Worm (Caenorhabditis elegans): Measurements from ENCODE around the gene srh-141.

The srh-141 gene

ce11 chrV:16429940-16430339 is 13.8 kb upstream of the srh-141 start, which contains the start of gene str-73:
TSS of gene str-73 (plus strand) at chrV:16430240.
- no peak for TF ChIP-seq F37B4.10 (GFP tag; IDR thresholded peaks at IDR 0.05)
- no peak for TF ChIP-seq Y67H2A.10 (GFP tag; conservative IDR thresholded peaks at IDR 0.05)
- TF ChIP-seq lsl-1 (GFP tag; optimal IDR thresholded peaks at IDR 0.05) = no peak
- TF ChIP-seq dpl-1 (GFP tag; optimal IDR thresholded peaks at IDR 0.05) = no peak
- TF ChIP-seq ceh-100 (GFP tag; IDR thresholded peaks at IDR 0.05) = no peak
- no peak for TF ChIP-seq lsy-27 (tag; optimal IDR thresholded peaks at IDR 0.05; ENCODE audit: borderline replicate concordance, insufficient read depth)
- TF ChIP-seq ztf-28 (GFP tag; IDR thresholded peaks at IDR 0.05) = no peak
- TF ChIP-seq nhr-179 (tag; optimal IDR thresholded peaks at IDR 0.05) = no peak
- TF ChIP-seq mes-4 (tag; optimal IDR thresholded peaks at IDR 0.05) = no peak
- no peak for TF ChIP-seq bed-1 (GFP tag; IDR thresholded peaks at IDR 0.05)
- no peak for TF ChIP-seq nhr-80 (tag; optimal IDR thresholded peaks at IDR 0.05)
- no peak for TF ChIP-seq B0035.1 (tag; optimal IDR thresholded peaks at IDR 0.05)
- no peak for TF ChIP-seq cebp-2 (GFP tag; IDR thresholded peaks at IDR 0.05)
- no peak for TF ChIP-seq mel-28 (tag; optimal IDR thresholded peaks at IDR 0.05; ENCODE audit: borderline replicate concordance)
- TF ChIP-seq nfya-2 (GFP tag; IDR thresholded peaks at IDR 0.05) = no peak
- no peak for TF ChIP-seq hrde-1 (tag; optimal IDR thresholded peaks at IDR 0.05; ENCODE audit: borderline replicate concordance)
- TF ChIP-seq athp-1 (tag; optimal IDR thresholded peaks at IDR 0.05) = no peak
- no peak for TF ChIP-seq madf-10 (tag; optimal IDR thresholded peaks at IDR 0.05)
- TF ChIP-seq rpc-1 (optimal IDR thresholded peaks at IDR 0.05) = no peak
- no peak for TF ChIP-seq rpc-1 (tag; optimal IDR thresholded peaks at IDR 0.05)

ce11 chrV:16433471-16433870 is 10.3 kb upstream of the srh-141 start, which contains the start of gene clec-234:
TSS of gene clec-234 (minus strand) at chrV:16433571.
- TF ChIP-seq Y53F4B.3 (GFP tag; IDR thresholded peaks at IDR 0.05) (no peak), attf-6 (GFP tag; IDR thresholded peaks at IDR 0.05) (no peak)

ce11 chrV:16435510-16435909 is 8.2 kb upstream of the srh-141 start, which contains the start of the genes F26D2.13 and F26D2.14:
TSS of gene F26D2.13 (minus strand) at chrV:16435610.
TSS of gene F26D2.14 (plus strand) at chrV:16435855.
- TF ChIP-seq hlh-12 (tag; optimal IDR thresholded peaks at IDR 0.05) = no peak
- TF ChIP-seq attf-6 (GFP tag; IDR thresholded peaks at IDR 0.05) = no peak
- no peak for TF ChIP-seq ekl-4 (GFP tag; IDR thresholded peaks at IDR 0.05)
- TF ChIP-seq Y53F4B.3 (GFP tag; IDR thresholded peaks at IDR 0.05) = no peak
- TF ChIP-seq egrh-3 (GFP tag; IDR thresholded peaks at IDR 0.05) = no peak
- TF ChIP-seq ztf-26 (tag; optimal IDR thresholded peaks at IDR 0.05) = no peak
- TF ChIP-seq lin-35 (GFP tag; optimal IDR thresholded peaks at IDR 0.05) = no peak
- no peak for TF ChIP-seq C17E4.6 (GFP tag; IDR thresholded peaks at IDR 0.05)
- TF ChIP-seq nhr-120 (GFP tag; IDR thresholded peaks at IDR 0.05) = no peak
- no peak for TF ChIP-seq K12H6.12 (tag; optimal IDR thresholded peaks at IDR 0.05)
- TF ChIP-seq F33H1.4 (GFP tag; IDR thresholded peaks at IDR 0.05) = no peak
- no peak for TF ChIP-seq madf-6 (GFP tag; IDR thresholded peaks at IDR 0.05)
- no peak for TF ChIP-seq dpl-1 (GFP tag; optimal IDR thresholded peaks at IDR 0.05)

- TF ChIP-seq egl-44 (GFP tag; IDR thresholded peaks at IDR 0.05) = no peak
- no peak for TF ChIP-seq ama-1 (optimal IDR thresholded peaks at IDR 0.05)
- no peak for TF ChIP-seq ama-1 (GFP tag; optimal IDR thresholded peaks at IDR 0.05)
- TF ChIP-seq let-526 (GFP tag; IDR thresholded peaks at IDR 0.05) = no peak
- no peak for TF ChIP-seq D2030.7 (GFP tag; IDR thresholded peaks at IDR 0.05)
- no peak for TF ChIP-seq zim-3 (tag; optimal IDR thresholded peaks at IDR 0.05)
- no peak for TF ChIP-seq dpl-1 (GFP tag; optimal IDR thresholded peaks at IDR 0.05)
Measured at ce11 chrV:16437546-16437945, 6.2 kb upstream of the srh-141 start, which contains the start of gene F26D2.15. TSS of gene F26D2.15 (plus strand) at chrV:16437846.

Data from whole organism, young adult.